Worm (Caenorhabditis elegans): Measurements from ENCODE around the gene asb-2.

Gene asb-2

DNA sequence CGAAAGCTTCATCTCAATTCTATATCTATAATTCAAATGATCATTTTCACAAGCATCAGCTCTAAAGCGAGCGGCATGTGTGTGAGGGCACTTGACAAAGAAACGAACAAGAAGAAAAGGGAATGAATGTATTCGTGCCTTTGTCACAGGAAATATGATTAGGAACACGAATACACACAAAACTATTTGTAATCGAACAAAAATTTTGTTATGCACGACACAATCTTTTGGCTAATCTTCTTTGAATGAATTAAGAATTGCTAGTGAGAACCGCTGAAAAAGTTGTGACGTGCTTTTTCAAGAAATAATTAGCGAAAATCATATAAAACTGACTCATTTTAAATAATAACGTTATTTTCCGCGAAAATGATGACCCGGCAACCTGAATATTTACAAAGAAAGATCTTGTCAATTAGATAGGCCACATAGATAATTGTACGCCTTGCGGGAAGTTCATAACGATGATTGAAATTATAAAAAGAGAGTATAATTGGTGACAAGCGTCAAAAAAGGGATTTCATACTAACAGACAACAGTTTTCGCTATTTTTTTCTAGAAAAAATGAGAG is 24.0 kb downstream of the asb-2 start:
- TF ChIP-seq Y116A8C.19 (tag; optimal IDR thresholded peaks at IDR 0.05; ENCODE audit: borderline replicate concordance) = no peak
- TF ChIP-seq dsc-1 (tag; optimal IDR thresholded peaks at IDR 0.05) = no peak
- no peak for TF ChIP-seq nhr-11 (tag; optimal IDR thresholded peaks at IDR 0.05)
- no peak for TF ChIP-seq lin-39 (tag; optimal IDR thresholded peaks at IDR 0.05)
- no peak for TF ChIP-seq nhr-237 (tag; optimal IDR thresholded peaks at IDR 0.05)
- TF ChIP-seq snpc-4 (tag; optimal IDR thresholded peaks at IDR 0.05) = no peak
- no peak for TF ChIP-seq egl-27 (tag; optimal IDR thresholded peaks at IDR 0.05)
- no peak for TF ChIP-seq irx-1 (tag; optimal IDR thresholded peaks at IDR 0.05)
- TF ChIP-seq skn-1 (tag; optimal IDR thresholded peaks at IDR 0.05) = no peak

DNA sequence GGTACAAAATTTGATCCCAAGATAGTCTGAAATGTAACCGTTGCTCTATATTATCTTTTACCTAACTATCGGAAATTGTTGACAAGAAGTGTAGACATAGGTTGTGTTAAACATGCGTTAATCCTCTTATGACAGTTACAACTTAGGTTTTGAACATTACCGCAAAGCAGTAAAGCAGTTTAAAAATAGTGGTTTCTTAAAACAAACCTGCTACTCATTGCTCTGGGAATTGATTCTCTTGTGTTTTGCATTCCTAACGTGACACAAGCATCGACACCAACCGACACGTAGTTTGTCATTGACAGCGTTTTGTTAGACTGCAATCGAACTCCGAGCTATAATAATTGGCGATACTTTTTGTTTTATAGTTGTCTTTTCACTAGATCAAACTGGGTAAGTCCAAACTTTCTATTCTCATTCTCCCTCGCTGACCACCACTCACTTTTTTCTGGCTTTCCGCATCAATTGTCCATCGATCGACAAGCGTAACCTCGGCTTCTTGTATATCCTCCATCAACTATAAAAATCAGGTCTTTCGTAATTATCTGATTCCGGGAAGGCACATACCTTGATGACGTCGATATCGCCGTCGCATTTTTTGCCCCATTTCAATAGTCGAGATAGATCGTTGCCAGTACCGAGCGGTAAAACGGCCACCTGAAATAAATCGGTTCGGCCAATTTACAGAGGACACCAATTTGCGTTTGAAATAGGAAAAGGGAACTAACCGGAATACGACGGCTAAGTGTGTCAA is 26.4 kb downstream of the asb-2 start:
- TF ChIP-seq blmp-1 (tag; optimal IDR thresholded peaks at IDR 0.05) (peak; percentile 91), swsn-7 (tag; optimal IDR thresholded peaks at IDR 0.05) (no peak), efl-1 (optimal IDR thresholded peaks at IDR 0.05) (no peak), efl-1 (GFP tag; optimal IDR thresholded peaks at IDR 0.05 in 1 of 2) (peak in 1 of 2 experiments; percentile 90)

DNA sequence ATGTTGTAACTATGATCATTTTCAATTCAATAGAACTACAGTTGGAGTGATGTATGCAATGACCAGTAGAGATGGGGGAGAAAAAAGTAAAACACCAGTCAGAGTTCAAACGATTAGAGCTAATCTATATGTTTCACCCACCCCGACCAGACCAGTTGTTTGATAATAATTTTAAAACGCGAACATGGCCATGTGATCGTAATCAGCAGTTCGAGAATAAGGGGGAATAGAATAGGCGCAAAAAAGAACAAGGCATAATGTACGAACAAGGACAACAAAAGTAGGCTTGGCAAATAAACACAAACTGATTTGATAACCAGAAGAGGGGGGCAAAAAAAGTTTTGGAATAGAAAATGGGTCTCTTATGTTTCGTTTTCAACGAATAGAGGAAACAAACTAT is 28.5 kb downstream of the asb-2 start:
- TF ChIP-seq nhr-19 (GFP tag; conservative IDR thresholded peaks at IDR 0.05) (no peak), mep-1 (tag; optimal IDR thresholded peaks at IDR 0.05) (peak; percentile 1), nhr-20 (tag; optimal IDR thresholded peaks at IDR 0.05) (peak; percentile 33), efl-1 (optimal IDR thresholded peaks at IDR 0.05) (no peak), efl-1 (GFP tag; optimal IDR thresholded peaks at IDR 0.05 in 1 of 2) (peak in 1 of 2 experiments; percentile 88), lin-35 (GFP tag; optimal IDR thresholded peaks at IDR 0.05) (peak in 1 of 2 experiments; percentile 48), elt-2 (tag; optimal IDR thresholded peaks at IDR 0.05) (peak; percentile 51), fkh-10 (GFP tag; optimal IDR thresholded peaks at IDR 0.05) (no peak), nhr-90 (tag; optimal IDR thresholded peaks at IDR 0.05; ENCODE audit: poor library complexity) (peak; percentile 43), elt-3 (tag; optimal IDR thresholded peaks at IDR 0.05) (peak in 1 of 6 experiments; percentile 19)

DNA sequence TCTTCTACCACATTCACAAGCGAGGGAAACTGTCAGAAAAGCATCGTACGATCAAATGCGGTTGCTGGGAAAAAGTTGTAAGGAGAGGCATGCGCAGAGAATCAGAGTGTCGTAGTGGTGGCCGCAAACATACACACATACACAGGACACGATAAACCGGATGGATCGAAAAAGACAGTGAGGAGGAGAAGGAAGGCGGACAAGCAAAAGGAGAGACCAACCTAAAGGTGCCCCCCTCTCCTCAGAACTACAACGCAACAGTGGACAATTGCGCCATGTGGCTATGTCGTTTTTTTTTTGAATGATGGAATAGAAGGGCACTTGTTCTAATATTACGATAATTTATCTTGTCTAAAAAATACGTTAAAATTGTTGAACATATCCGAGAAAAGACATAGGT is 28.9 kb downstream of the asb-2 start:
- peak; percentile 5 for TF ChIP-seq xbp-1 (tag; optimal IDR thresholded peaks at IDR 0.05)
- peak; percentile 60 for TF ChIP-seq blmp-1 (tag; optimal IDR thresholded peaks at IDR 0.05)
- no peak for TF ChIP-seq efl-1 (optimal IDR thresholded peaks at IDR 0.05)
- TF ChIP-seq efl-1 (GFP tag; optimal IDR thresholded peaks at IDR 0.05 in 1 of 2) = peak in 1 of 2 experiments; percentile 80
- TF ChIP-seq mdl-1 (tag; optimal IDR thresholded peaks at IDR 0.05) = peak in 1 of 2 experiments; percentile 13
- TF ChIP-seq sup-37 (GFP tag; optimal IDR thresholded peaks at IDR 0.05) = no peak
- TF ChIP-seq zag-1 (tag; optimal IDR thresholded peaks at IDR 0.05) = no peak
- peak; percentile 82 for TF ChIP-seq nhr-85 (tag)
- peak; percentile 45 for TF ChIP-seq lin-14 (GFP tag; optimal IDR thresholded peaks at IDR 0.05)

DNA sequence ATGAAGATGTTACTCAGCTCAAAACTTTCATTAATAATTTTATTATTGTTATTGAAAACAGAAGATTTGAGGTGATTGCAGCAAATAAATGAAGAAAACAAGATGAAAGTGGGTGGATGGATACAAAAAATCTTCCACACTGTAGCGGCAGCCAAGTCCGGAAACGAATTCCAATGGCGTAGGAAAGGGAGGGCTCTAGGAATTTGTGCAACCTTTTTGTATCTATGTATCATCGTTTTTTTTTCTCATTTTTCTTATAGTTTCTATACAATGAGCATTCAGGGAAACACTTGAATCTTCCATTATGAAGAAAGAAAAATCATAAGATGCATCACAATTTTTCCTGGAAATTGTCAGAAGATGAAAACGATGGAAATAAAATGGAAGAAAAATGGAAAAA is 30.9 kb downstream of the asb-2 start:
- no peak for TF ChIP-seq lin-13 (GFP tag; optimal IDR thresholded peaks at IDR 0.05)

DNA sequence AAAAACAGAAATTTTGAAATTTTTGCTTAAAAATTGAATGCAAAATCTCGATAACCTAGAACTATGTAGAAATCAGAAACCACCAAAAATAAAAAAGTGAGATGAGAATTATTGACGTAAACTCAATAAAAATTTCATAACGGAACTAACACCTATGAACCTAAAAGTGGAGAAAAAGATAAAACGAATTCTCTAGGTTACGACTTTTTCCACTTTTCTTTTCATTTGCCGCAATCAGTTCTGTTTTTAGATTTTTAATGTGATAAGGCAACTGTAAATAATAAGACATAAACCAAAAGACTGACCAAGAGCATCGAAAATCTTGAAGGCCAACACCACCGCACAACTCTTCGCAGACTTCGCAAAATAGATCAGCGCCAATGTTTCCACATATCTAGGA is 32.5 kb downstream of the asb-2 start:
- TF ChIP-seq dsc-1 (tag; optimal IDR thresholded peaks at IDR 0.05) = no peak
- no peak for TF ChIP-seq C04F5.9 (tag; optimal IDR thresholded peaks at IDR 0.05)
- TF ChIP-seq blmp-1 (tag; optimal IDR thresholded peaks at IDR 0.05) = peak; percentile 10
- TF ChIP-seq unc-130 (tag; optimal IDR thresholded peaks at IDR 0.05) = no peak
- no peak for TF ChIP-seq nhr-11 (tag; optimal IDR thresholded peaks at IDR 0.05)
- TF ChIP-seq unc-62 (GFP tag; optimal IDR thresholded peaks at IDR 0.05) = no peak
- TF ChIP-seq snu-23 (GFP tag; optimal IDR thresholded peaks at IDR 0.05) = no peak
- no peak for TF ChIP-seq zag-1 (tag; optimal IDR thresholded peaks at IDR 0.05)
- no peak for TF ChIP-seq C34B4.2 (tag; optimal IDR thresholded peaks at IDR 0.05)
- TF ChIP-seq elt-2 (tag; optimal IDR thresholded peaks at IDR 0.05) = peak; percentile 18

Data from whole organism, L1 larva.